Worm (Caenorhabditis elegans) whole organism, young adult: ENCODE results near the gene pct-1.

Source experiments
- F39B2.1 ChIP-seq: fragments of 200-800 bp; sonication (Bioruptor generic); IDR thresholded peaks from 2 replicates; pipeline ENCODE4 v1.3.6; 2022; ENCODE audit warnings: missing genetic modification reagents, missing genetic modification characterization, missing compliant biosample characterization
- Y56A3A.18 ChIP-seq: fragments of 200-800 bp; sonication (Bioruptor generic); IDR thresholded peaks from 2 replicates; pipeline ENCODE4 v1.3.6; 2022; ENCODE audit warnings: missing genetic modification reagents, missing genetic modification characterization, missing compliant biosample characterization
- ama-1 ChIP-seq, 3 experiments: fragments of 150-350 bp in 1 of 3; sonication (generic microtip) in 2 of 3; optimal IDR thresholded peaks; 2 replicates each; lab custom pipeline; 2014 to 2018; ENCODE audit warnings: missing biosample characterization in 2 of 3, missing genetic modification characterization in 2 of 3, missing genetic modification reagents in 2 of 3
- attf-3 ChIP-seq: fragments of 200-800 bp; sonication (Bioruptor generic); conservative IDR thresholded peaks from 2 replicates; pipeline ENCODE4 v1.3.6; 2022; ENCODE audit warnings: missing genetic modification reagents, missing genetic modification characterization, missing compliant biosample characterization
- hmg-1.2 ChIP-seq: fragments of 200-800 bp; sonication (Bioruptor generic); IDR thresholded peaks from 2 replicates; pipeline ENCODE4 v1.3.6; 2022; ENCODE audit warnings: missing genetic modification reagents, missing genetic modification characterization, missing compliant biosample characterization
- hrde-1 ChIP-seq: sonication (generic microtip); optimal IDR thresholded peaks from 2 replicates; lab custom pipeline; 2016; ENCODE audit warnings: missing genetic modification characterization, mild to moderate bottlenecking, missing compliant biosample characterization, moderate library complexity, missing genotype, missing genetic modification reagents, borderline replicate concordance
- nfya-1 ChIP-seq: sonication (generic microtip); optimal IDR thresholded peaks from 2 replicates; lab custom pipeline; 2017; ENCODE audit warnings: antibody characterized with exemption, missing compliant biosample characterization, missing genetic modification characterization, borderline replicate concordance; ENCODE audit not compliant: insufficient read depth
- pha-4 ChIP-seq: fragments of 150-350 bp; sonication (generic microtip); optimal IDR thresholded peaks from 2 replicates; lab custom pipeline; 2014; ENCODE audit warnings: missing biosample characterization, missing genetic modification reagents, missing genetic modification characterization
- sdz-38 ChIP-seq: sonication (generic microtip); optimal IDR thresholded peaks from 2 replicates; lab custom pipeline; 2016; ENCODE audit warnings: missing genotype, missing genetic modification characterization, missing compliant biosample characterization
- sptf-2 ChIP-seq: fragments of 200-800 bp; sonication (Bioruptor generic); optimal IDR thresholded peaks from 2 replicates; lab custom pipeline; 2018; ENCODE audit warnings: mild to moderate bottlenecking, missing genetic modification characterization, missing compliant biosample characterization
- unc-62 ChIP-seq: fragments of 150-350 bp; optimal IDR thresholded peaks from 2 replicates; lab custom pipeline; 2014; ENCODE audit warnings: missing biosample characterization, missing genetic modification reagents, missing genetic modification characterization

- TF ChIP-seq hmg-1.2 = no peak
- TF ChIP-seq sptf-2 (GFP tag; lab: Kevin White, UChicago) = no peak
- TF ChIP-seq unc-62 (GFP tag; lab: Kevin White, UChicago) = no peak
- TF ChIP-seq sdz-38 (tag; lab: Kevin White, UChicago) = no peak
- TF ChIP-seq pha-4 (tag; lab: Kevin White, UChicago) = no peak
- TF ChIP-seq hrde-1 (tag; lab: Kevin White, UChicago) = no peak
- TF ChIP-seq ama-1 (optimal IDR thresholded peaks at IDR 0.05; lab: Kevin White, UChicago) = no peak
- no peak for TF ChIP-seq ama-1 (GFP tag; optimal IDR thresholded peaks at IDR 0.05; lab: Kevin White, UChicago)
- no peak for TF ChIP-seq nfya-1 (tag; lab: Kevin White, UChicago)
- no peak for TF ChIP-seq F39B2.1 (GFP tag; lab: Robert Waterston, UW)
- no peak for TF ChIP-seq Y56A3A.18 (GFP tag; lab: Robert Waterston, UW)
- no peak for TF ChIP-seq attf-3 (GFP tag; lab: Robert Waterston, UW)
These were observed 16.3 kb upstream of the pct-1 start for ce11 chrIV:8159995-8160394.
